Worm (Caenorhabditis elegans) whole organism, L4/young adult: ENCODE results near the gene unc-80.

Source experiments
- W03F9.2 ChIP-seq: fragments of 150-350 bp; optimal IDR thresholded peaks from 2 replicates; lab custom pipeline; 2014; ENCODE audit warnings: missing biosample characterization, missing genetic modification characterization
- dao-5 ChIP-seq: sonication (generic microtip); optimal IDR thresholded peaks from 2 replicates; lab custom pipeline; 2016; ENCODE audit warnings: missing genotype, missing genetic modification characterization, moderate library complexity, missing compliant biosample characterization
- him-1 ChIP-seq: sonication (generic microtip); optimal IDR thresholded peaks from 2 replicates; lab custom pipeline; 2016; ENCODE audit warnings: missing genotype, missing genetic modification reagents, missing genetic modification characterization, missing compliant biosample characterization

Gene unc-80

DNA sequence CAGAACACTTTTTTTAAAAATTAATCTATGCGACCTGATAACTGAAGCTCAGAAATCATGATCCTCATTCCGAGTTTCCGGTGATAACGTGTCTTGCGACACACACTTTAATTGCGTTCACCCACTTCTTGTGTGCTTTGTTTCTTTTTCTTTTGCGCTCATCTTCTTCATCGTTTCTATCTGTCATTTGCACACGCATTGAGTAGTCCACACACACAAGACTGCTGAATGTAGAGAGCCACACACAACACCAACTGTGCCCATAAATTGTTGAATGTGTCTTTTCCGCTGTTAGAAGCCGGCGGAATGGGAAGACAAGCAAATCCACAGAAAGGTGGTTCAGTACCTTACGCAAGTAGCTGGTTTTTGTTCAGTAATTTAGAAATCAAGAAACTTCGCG is 41.0 kb downstream of the unc-80 start:
- TF ChIP-seq dao-5 (tag; lab: Kevin White, UChicago) (no peak), W03F9.2 (tag; lab: Kevin White, UChicago) (no peak), him-1 (tag; lab: Kevin White, UChicago) (no peak)
